Fruit fly (Drosophila melanogaster): ENCODE measurements around the gene CG42750.
A peak's percentile ranks its signal among the peaks of the same experiment; 100 is the strongest.

Gene CG42750

dm6 chr2L:18148552-18149219, 126.9 kb downstream of the CG42750 start (continued):
- TF ChIP-seq cg (GFP tag; optimal IDR thresholded peaks at IDR 0.05): peak; percentile 16
- TF ChIP-seq CG12769 (tag; optimal IDR thresholded peaks at IDR 0.05): peak; percentile 51
- peak; percentile 40 for TF ChIP-seq fd96Cb (tag; optimal IDR thresholded peaks at IDR 0.05)
- TF ChIP-seq Hsf (GFP tag; optimal IDR thresholded peaks at IDR 0.05): peak; percentile 6
- TF ChIP-seq CG8765 (GFP tag; IDR thresholded peaks at IDR 0.05): no peak
- no peak for TF ChIP-seq Dfd (GFP tag; optimal IDR thresholded peaks at IDR 0.05)
- TF ChIP-seq Usf (GFP tag; optimal IDR thresholded peaks at IDR 0.05): no peak
- no peak for TF ChIP-seq Rx (GFP tag; IDR thresholded peaks at IDR 0.05)
- TF ChIP-seq her (GFP tag; optimal IDR thresholded peaks at IDR 0.05): peak; percentile 29
- peak in 1 of 2 experiments; percentile 82 for TF ChIP-seq bsh (GFP tag; optimal IDR thresholded peaks at IDR 0.05)
- no peak for TF ChIP-seq tll (GFP tag; optimal IDR thresholded peaks at IDR 0.05)
- TF ChIP-seq nmo (GFP tag; optimal IDR thresholded peaks at IDR 0.05): no peak
- TF ChIP-seq Elba2 (GFP tag; optimal IDR thresholded peaks at IDR 0.05): no peak
- TF ChIP-seq hth (optimal IDR thresholded peaks at IDR 0.05): no peak
- TF ChIP-seq bbx (GFP tag; IDR thresholded peaks at IDR 0.05; ENCODE audit: partially characterized antibody): no peak
- peak; percentile 34 for TF ChIP-seq CG10274 (GFP tag; optimal IDR thresholded peaks at IDR 0.05)
- TF ChIP-seq CG17568 (GFP tag; optimal IDR thresholded peaks at IDR 0.05): peak; percentile 88
- peak in 1 of 2 experiments; percentile 26 for TF ChIP-seq insv (GFP tag; optimal IDR thresholded peaks at IDR 0.05)
- no peak for TF ChIP-seq h (optimal IDR thresholded peaks at IDR 0.05)
- no peak for TF ChIP-seq Neu2 (GFP tag; optimal IDR thresholded peaks at IDR 0.05; ENCODE audit: borderline replicate concordance)
- peak; percentile 71 for TF ChIP-seq org-1 (GFP tag; optimal IDR thresholded peaks at IDR 0.05)
- peak; percentile 75 for TF ChIP-seq BtbVII (GFP tag; optimal IDR thresholded peaks at IDR 0.05)
- TF ChIP-seq onecut (GFP tag; IDR thresholded peaks at IDR 0.05): peak; percentile 75
- peak; percentile 45; the same call in 1 of the 2 replicates for TF ChIP-seq CG31441 (GFP tag; IDR thresholded peaks at IDR 0.05)
- peak; percentile 38 for TF ChIP-seq CG18011 (GFP tag; optimal IDR thresholded peaks at IDR 0.05)
- TF ChIP-seq PHDP (tag; optimal IDR thresholded peaks at IDR 0.05): peak; percentile 76
- TF ChIP-seq Trl (optimal IDR thresholded peaks at IDR 0.05): no peak
- TF ChIP-seq Trl (GFP tag; optimal IDR thresholded peaks at IDR 0.05): peak; percentile 64
- TF ChIP-seq ttk (GFP tag; IDR thresholded peaks at IDR 0.05): no peak
- peak; percentile 51 for TF ChIP-seq Nf-YB (GFP tag; optimal IDR thresholded peaks at IDR 0.05)
- TF ChIP-seq klu (GFP tag; IDR thresholded peaks at IDR 0.05): no peak
- no peak for TF ChIP-seq CG9609 (GFP tag; optimal IDR thresholded peaks at IDR 0.05)
- TF ChIP-seq CG6854 (GFP tag; optimal IDR thresholded peaks at IDR 0.05): peak; percentile 17
- TF ChIP-seq pros (GFP tag; optimal IDR thresholded peaks at IDR 0.05): no peak
- no peak for TF ChIP-seq sna (GFP tag; IDR thresholded peaks at IDR 0.05; ENCODE audit: partially characterized antibody)
- TF ChIP-seq Adf1 (GFP tag; IDR thresholded peaks at IDR 0.05): peak; percentile 55
- TF ChIP-seq dan (GFP tag; IDR thresholded peaks at IDR 0.05): no peak
- peak; percentile 71 for TF ChIP-seq CG15011 (GFP tag; optimal IDR thresholded peaks at IDR 0.05)
- TF ChIP-seq CG4404 (GFP tag; IDR thresholded peaks at IDR 0.05): no peak
- no peak for TF ChIP-seq CG30431 (GFP tag; optimal IDR thresholded peaks at IDR 0.05)
- no peak for TF ChIP-seq cas (GFP tag; IDR thresholded peaks at IDR 0.05)
- TF ChIP-seq CG31224 (GFP tag; IDR thresholded peaks at IDR 0.05): 0 out of 2 replicates have a peak, but pooled peaks have one; percentile 7
- TF ChIP-seq CG7987 (GFP tag; optimal IDR thresholded peaks at IDR 0.05): peak; percentile 95
- no peak for TF ChIP-seq Sin3A (optimal IDR thresholded peaks at IDR 0.05)
- 0 out of 2 replicates have a peak, but pooled peaks have one; percentile 38 for TF ChIP-seq CG10959 (GFP tag; IDR thresholded peaks at IDR 0.05)
- TF ChIP-seq lilli (GFP tag; optimal IDR thresholded peaks at IDR 0.05): peak; percentile 12
- no peak for TF ChIP-seq br (optimal IDR thresholded peaks at IDR 0.05)
- TF ChIP-seq scrt (GFP tag; optimal IDR thresholded peaks at IDR 0.05): peak; percentile 62
- peak; percentile 87 for TF ChIP-seq fd64A (GFP tag; optimal IDR thresholded peaks at IDR 0.05)
- TF ChIP-seq CG4282 (GFP tag; optimal IDR thresholded peaks at IDR 0.05): peak; percentile 15
- TF ChIP-seq Blimp-1 (GFP tag; optimal IDR thresholded peaks at IDR 0.05): peak; percentile 67

All from whole organism, embryonic.